Worm (Caenorhabditis elegans) whole organism, late embryonic: ENCODE results near the gene Y45F10B.12.

Experiments
- K02D7.2 ChIP-seq: sonication (generic microtip); optimal IDR thresholded peaks from 2 replicates; lab custom pipeline; 2017; ENCODE audit warnings: mild to moderate bottlenecking, missing genetic modification characterization, missing compliant biosample characterization
- ama-1 ChIP-seq: fragments of 150-350 bp; optimal IDR thresholded peaks from 2 replicates; lab custom pipeline; 2014
- ceh-18 ChIP-seq: sonication (generic microtip); optimal IDR thresholded peaks from 2 replicates; lab custom pipeline; 2016; ENCODE audit warnings: missing genetic modification characterization, missing compliant biosample characterization
- ceh-45 ChIP-seq: fragments of 200-800 bp; sonication (Bioruptor generic); IDR thresholded peaks from 2 replicates; pipeline ENCODE4 v1.3.6; 2022; ENCODE audit warnings: missing genetic modification reagents, missing genetic modification characterization, missing compliant biosample characterization
- ceh-9 ChIP-seq: sonication (generic microtip); optimal IDR thresholded peaks from 2 replicates; lab custom pipeline; 2016; ENCODE audit warnings: mild to moderate bottlenecking, missing genetic modification characterization, inconsistent platforms, missing compliant biosample characterization
- elt-2 ChIP-seq: sonication (generic microtip); optimal IDR thresholded peaks from 2 replicates; lab custom pipeline; 2016; ENCODE audit warnings: missing genetic modification reagents, missing genetic modification characterization, missing compliant biosample characterization
- fkh-10 ChIP-seq: fragments of 150-350 bp; optimal IDR thresholded peaks from 2 replicates; lab custom pipeline; 2014; ENCODE audit warnings: missing biosample characterization, missing genetic modification reagents, missing genetic modification characterization
- hlh-8 ChIP-seq: sonication (generic microtip); optimal IDR thresholded peaks from 2 replicates; lab custom pipeline; 2016; ENCODE audit warnings: missing genotype, missing genetic modification characterization, missing compliant biosample characterization
- pat-9 ChIP-seq: fragments of 200-800 bp; sonication (Bioruptor generic); optimal IDR thresholded peaks from 2 replicates; lab custom pipeline; 2018; ENCODE audit warnings: mild to moderate bottlenecking, missing genetic modification characterization, moderate library complexity, missing compliant biosample characterization
- pha-2 ChIP-seq: sonication (generic microtip); optimal IDR thresholded peaks from 2 replicates; lab custom pipeline; 2017; ENCODE audit warnings: mild to moderate bottlenecking, missing genetic modification characterization, missing compliant biosample characterization
- pqm-1 ChIP-seq: sonication (generic microtip); optimal IDR thresholded peaks from 2 replicates; lab custom pipeline; 2016; ENCODE audit warnings: missing genetic modification characterization, missing compliant biosample characterization
- unc-3 ChIP-seq, 2 experiments: fragments of 200-800 bp in 1 of 2; sonication (Bioruptor generic) in 1 of 2; sonication (generic microtip) in 1 of 2; conservative IDR thresholded peaks in 1 of 2; optimal IDR thresholded peaks in 1 of 2; 2 replicates each; pipeline versions ENCODE4 v1.3.6 to Lab custom; 2016 to 2022; ENCODE audit warnings: missing compliant biosample characterization in 2 of 2, missing genetic modification characterization in 2 of 2, missing genetic modification reagents in 1 of 2
- unc-55 ChIP-seq: sonication (generic microtip); optimal IDR thresholded peaks from 2 replicates; lab custom pipeline; 2017; ENCODE audit warnings: missing biosample characterization, missing genetic modification reagents, missing genetic modification characterization

DNA sequence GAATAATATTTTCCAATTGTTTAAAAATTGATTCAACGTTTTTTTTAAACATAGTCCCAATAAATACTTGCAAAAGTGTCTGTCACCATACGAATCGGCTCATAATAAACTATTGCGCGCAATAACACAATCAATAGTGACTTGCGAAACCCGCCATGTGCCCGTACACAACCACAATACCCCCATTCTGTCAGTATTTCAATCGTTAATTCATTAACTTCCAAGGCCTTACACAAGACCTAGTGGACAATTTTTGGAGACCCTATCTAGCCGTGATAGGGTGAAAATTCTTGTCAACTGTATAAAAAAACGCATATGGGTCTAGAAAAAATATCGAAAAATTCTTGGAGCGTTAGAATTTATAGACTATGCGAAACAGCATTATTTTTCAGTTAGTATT is 13.4 kb downstream of the Y45F10B.12 start:
- TF ChIP-seq ceh-18 (tag; lab: Kevin White, UChicago) (no peak), ceh-45 (GFP tag; lab: Robert Waterston, UW) (no peak), ama-1 (lab: Kevin White, UChicago) (no peak), unc-3 (GFP tag; conservative IDR thresholded peaks at IDR 0.05; lab: Robert Waterston, UW) (no peak), unc-3 (tag; optimal IDR thresholded peaks at IDR 0.05; lab: Kevin White, UChicago) (no peak), hlh-8 (tag; lab: Kevin White, UChicago) (no peak), K02D7.2 (tag; lab: Kevin White, UChicago) (no peak), unc-55 (GFP tag; lab: Kevin White, UChicago) (no peak), elt-2 (tag; lab: Kevin White, UChicago) (no peak), ceh-9 (no peak), pqm-1 (tag; lab: Kevin White, UChicago) (no peak), pat-9 (no peak), fkh-10 (GFP tag; lab: Kevin White, UChicago) (no peak), pha-2 (tag; lab: Kevin White, UChicago) (no peak)
